Fruit fly (Drosophila melanogaster) S2 (cell line): ENCODE data around the gene Sbat.

Source experiments
- CG8478 ChIP-seq: fragments of >200 bp; optimal IDR thresholded peaks from 2 replicates; lab custom pipeline; 2018
- CTCF ChIP-seq, 2 experiments: fragments of >200 bp; optimal IDR thresholded peaks; 2 replicates each; lab custom pipeline; 2018

DNA sequence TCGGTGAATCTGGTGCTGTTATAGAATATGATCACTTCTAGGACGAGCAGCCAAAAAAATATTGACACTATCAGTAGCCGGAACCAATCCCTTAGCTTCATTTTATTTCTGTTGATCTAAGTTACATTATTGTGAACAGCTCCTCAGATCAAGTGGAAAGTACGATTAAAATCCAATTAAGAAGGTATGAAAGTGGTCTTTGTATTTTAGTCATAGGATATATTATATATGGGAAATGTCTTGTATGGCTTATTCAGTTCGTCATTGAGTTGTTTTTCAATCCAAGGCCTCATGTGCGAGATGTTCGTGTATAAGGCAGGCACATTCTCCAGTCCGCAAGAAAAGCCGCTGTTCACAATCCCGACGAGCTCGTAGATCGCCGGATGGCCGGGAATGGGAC lies 33.7 kb upstream of the Sbat start, which contains the start of gene CG18558:
- TF ChIP-seq CG8478 (no peak), CTCF (optimal IDR thresholded peaks at IDR 0.05; lab: Kevin White, UChicago) (no peak)
